Worm (Caenorhabditis elegans): ENCODE results near the gene hst-1.

The hst-1 gene

DNA sequence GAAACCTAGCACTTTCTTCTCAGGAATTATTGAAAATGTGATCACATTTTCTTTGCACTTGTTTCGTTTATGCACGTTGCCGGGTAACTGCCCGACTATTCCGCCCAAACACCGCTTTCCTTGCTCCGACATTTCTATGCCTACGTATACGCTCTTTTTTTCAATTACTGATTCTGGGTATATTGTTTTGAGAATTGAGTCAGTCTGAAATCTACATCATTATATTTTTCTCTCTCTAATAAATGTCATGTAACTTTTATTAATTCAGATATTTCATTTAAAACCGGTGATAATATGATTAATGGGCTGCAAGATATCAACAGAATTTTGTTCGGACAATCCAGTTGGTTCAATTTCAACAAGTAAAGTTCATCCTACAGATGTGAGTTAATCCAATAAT, 6.1 kb upstream of the hst-1 start, which contains the start of gene ttll-11:
Gene ttll-11, plus strand, starts transcription at position 301 of the 400 bp plus-strand sequence.
- TF ChIP-seq ces-1 (GFP tag; optimal IDR thresholded peaks at IDR 0.05) (no peak), lin-13 (tag; optimal IDR thresholded peaks at IDR 0.05) (no peak), unc-39 (tag; optimal IDR thresholded peaks at IDR 0.05) (no peak), tbx-8 (GFP tag; optimal IDR thresholded peaks at IDR 0.05) (no peak), sem-2 (GFP tag; optimal IDR thresholded peaks at IDR 0.05) (no peak), ztf-11 (tag; optimal IDR thresholded peaks at IDR 0.05) (no peak), snpc-4 (tag; optimal IDR thresholded peaks at IDR 0.05) (no peak), ham-2 (GFP tag; optimal IDR thresholded peaks at IDR 0.05) (no peak), drap-1 (GFP tag; optimal IDR thresholded peaks at IDR 0.05) (no peak), lsy-2 (tag; optimal IDR thresholded peaks at IDR 0.05) (no peak), mls-2 (tag; optimal IDR thresholded peaks at IDR 0.05) (no peak), mep-1 (tag; optimal IDR thresholded peaks at IDR 0.05) (no peak)

DNA sequence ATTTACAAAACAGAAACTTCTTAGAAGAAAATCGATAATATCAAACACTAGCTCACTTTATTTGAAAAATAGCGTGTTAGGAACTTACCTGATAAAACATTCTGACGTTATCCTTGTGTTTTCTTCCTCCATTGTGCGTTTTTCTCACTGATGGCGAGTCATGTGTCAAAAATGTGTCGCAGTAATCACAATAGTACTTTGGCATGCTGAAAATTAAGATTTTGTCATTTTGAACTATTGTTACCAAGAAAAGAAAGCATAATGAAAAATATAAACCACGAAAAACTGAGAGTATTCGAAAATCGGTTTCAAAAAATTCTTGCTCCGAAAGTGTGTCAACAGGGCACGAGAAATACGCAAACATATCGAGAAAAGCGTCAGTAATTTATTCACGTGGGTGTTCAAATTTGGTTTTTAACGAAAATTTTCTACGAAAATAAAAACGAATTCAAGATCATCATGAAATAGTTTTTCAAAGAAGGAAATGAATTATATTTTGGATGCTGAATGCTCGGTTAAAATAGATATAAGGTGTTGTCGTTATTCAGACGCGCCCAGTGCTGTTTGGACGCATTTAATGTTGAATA, 3.6 kb downstream of the hst-1 start, which contains the start of gene snrp-3:
Gene snrp-3, minus strand, starts transcription at position 206 of the 587 bp plus-strand sequence.
- TF ChIP-seq hlh-1 (tag; optimal IDR thresholded peaks at IDR 0.05), result peak; percentile 38
- TF ChIP-seq blmp-1 (tag; optimal IDR thresholded peaks at IDR 0.05), result no peak
- peak; percentile 79 for TF ChIP-seq pha-4 (tag; optimal IDR thresholded peaks at IDR 0.05)
- TF ChIP-seq ceh-39 (tag; optimal IDR thresholded peaks at IDR 0.05), result peak; percentile 54
- peak; percentile 71 for TF ChIP-seq ces-1 (GFP tag; optimal IDR thresholded peaks at IDR 0.05)
- TF ChIP-seq lsy-2 (tag; optimal IDR thresholded peaks at IDR 0.05), result peak; percentile 72
- peak; percentile 79 for TF ChIP-seq mep-1 (tag; optimal IDR thresholded peaks at IDR 0.05)
- no peak for TF ChIP-seq lin-32 (GFP tag; optimal IDR thresholded peaks at IDR 0.05)
- TF ChIP-seq unc-120 (tag; optimal IDR thresholded peaks at IDR 0.05; ENCODE audit: poor library complexity, severe bottlenecking), result peak; percentile 50
- peak; percentile 76 for TF ChIP-seq nhr-237 (tag; optimal IDR thresholded peaks at IDR 0.05)
- TF ChIP-seq unc-62 (GFP tag; optimal IDR thresholded peaks at IDR 0.05), result peak; percentile 11
- no peak for TF ChIP-seq elt-3 (tag; optimal IDR thresholded peaks at IDR 0.05)
- TF ChIP-seq cnd-1 (tag; optimal IDR thresholded peaks at IDR 0.05), result peak; percentile 58
- TF ChIP-seq lin-13 (tag; optimal IDR thresholded peaks at IDR 0.05), result peak; percentile 41

DNA sequence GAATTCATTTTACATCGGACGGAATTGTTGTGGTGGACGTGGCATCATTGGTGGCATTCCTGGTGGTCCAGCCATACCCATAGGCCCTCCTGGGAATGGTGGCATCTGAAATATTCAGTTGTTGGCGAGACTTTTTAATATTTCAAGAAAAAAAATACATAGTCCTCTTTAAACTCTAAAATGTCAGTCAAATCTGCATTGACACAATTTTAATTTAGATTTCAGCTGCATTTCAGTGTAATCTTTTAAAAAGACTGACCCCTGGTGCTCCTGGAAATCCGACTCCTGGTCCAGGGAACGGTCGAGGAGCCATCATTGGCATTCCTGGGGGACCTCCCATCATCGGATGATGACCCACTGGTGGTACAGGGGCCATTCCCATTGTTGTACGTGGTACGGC, 4.3 kb downstream of the hst-1 start:
- no peak for TF ChIP-seq M03D4.4 (tag; optimal IDR thresholded peaks at IDR 0.05)
- no peak for TF ChIP-seq lin-13 (tag; optimal IDR thresholded peaks at IDR 0.05)
- no peak for TF ChIP-seq cnd-1 (tag; optimal IDR thresholded peaks at IDR 0.05)
- TF ChIP-seq unc-120 (tag; optimal IDR thresholded peaks at IDR 0.05; ENCODE audit: poor library complexity, severe bottlenecking), result no peak
- no peak for TF ChIP-seq nhr-12 (tag; optimal IDR thresholded peaks at IDR 0.05)
- TF ChIP-seq pha-4 (tag; optimal IDR thresholded peaks at IDR 0.05), result no peak
- TF ChIP-seq ceh-43 (GFP tag; optimal IDR thresholded peaks at IDR 0.05), result no peak
- no peak for TF ChIP-seq flh-1 (GFP tag; optimal IDR thresholded peaks at IDR 0.05)
- TF ChIP-seq blmp-1 (tag; optimal IDR thresholded peaks at IDR 0.05), result no peak

DNA sequence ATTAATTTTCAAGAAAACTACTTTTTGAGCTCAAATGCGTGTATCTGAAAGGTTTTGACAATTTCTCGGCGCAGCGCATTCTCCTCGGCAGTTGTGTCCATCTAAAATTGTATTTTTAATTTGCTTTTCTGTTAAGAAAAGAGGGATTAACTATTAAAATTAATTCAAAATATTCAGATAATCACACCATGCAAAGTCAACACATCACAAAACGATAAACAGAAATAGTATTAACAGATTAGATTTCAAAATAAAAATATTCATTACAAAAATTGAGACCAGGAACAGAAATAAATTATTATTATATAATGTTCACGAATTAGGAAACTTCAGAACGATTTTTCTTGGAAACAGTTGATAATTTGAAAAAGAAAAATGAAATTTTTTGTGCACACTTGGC, 4.8 kb downstream of the hst-1 start, which contains the start of gene pole-2:
Gene pole-2, minus strand, starts transcription at position 101 of the 400 bp plus-strand sequence.
- TF ChIP-seq snpc-4 (tag; optimal IDR thresholded peaks at IDR 0.05) (no peak), nhr-28 (tag; optimal IDR thresholded peaks at IDR 0.05) (no peak), ceh-39 (tag; optimal IDR thresholded peaks at IDR 0.05) (no peak), M03D4.4 (tag; optimal IDR thresholded peaks at IDR 0.05) (no peak), tbx-8 (GFP tag; optimal IDR thresholded peaks at IDR 0.05) (no peak), mab-5 (tag; optimal IDR thresholded peaks at IDR 0.05) (no peak), sem-2 (GFP tag; optimal IDR thresholded peaks at IDR 0.05) (no peak), ceh-83 (GFP tag; optimal IDR thresholded peaks at IDR 0.05) (no peak)

DNA sequence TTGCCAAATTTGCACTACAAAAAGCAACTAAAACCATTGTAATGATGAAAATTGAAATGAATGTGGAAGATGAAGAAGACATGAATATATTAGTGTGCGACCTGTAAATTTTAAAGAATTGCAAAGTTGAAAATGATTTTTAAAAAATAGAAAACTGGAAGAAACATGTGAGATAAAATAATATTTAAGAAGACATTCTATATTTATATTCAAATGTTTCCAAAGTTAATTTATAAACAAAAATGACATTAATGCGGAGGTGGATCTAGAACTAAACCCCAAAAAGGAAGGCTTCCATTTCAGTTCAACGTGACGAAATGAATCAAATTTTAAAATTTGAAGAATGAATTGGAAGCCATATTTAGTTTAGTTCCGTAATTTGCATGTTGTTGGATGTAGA, 12.1 kb downstream of the hst-1 start, which contains the start of gene nlp-60:
Gene nlp-60, minus strand, starts transcription at position 101 of the 400 bp plus-strand sequence.
- TF ChIP-seq unc-62 (GFP tag; optimal IDR thresholded peaks at IDR 0.05) (no peak), sptf-1 (tag; optimal IDR thresholded peaks at IDR 0.05) (no peak), tbx-8 (GFP tag; optimal IDR thresholded peaks at IDR 0.05) (no peak), lsy-2 (tag; optimal IDR thresholded peaks at IDR 0.05) (no peak), sem-2 (GFP tag; optimal IDR thresholded peaks at IDR 0.05) (no peak), ham-2 (GFP tag; optimal IDR thresholded peaks at IDR 0.05) (no peak)
